Worm (Caenorhabditis elegans) whole organism, L3 larva: ENCODE measurements around the gene lido-14.

Experiments used
- ama-1 ChIP-seq: fragments of 150-350 bp; optimal IDR thresholded peaks from 2 replicates; lab custom pipeline; 2018
- ceh-16 ChIP-seq: sonication (generic microtip); optimal IDR thresholded peaks from 2 replicates; lab custom pipeline; 2017; ENCODE audit warnings: missing biosample characterization, missing genetic modification characterization
- ceh-82 ChIP-seq: fragments of 150-350 bp; optimal IDR thresholded peaks from 2 replicates; lab custom pipeline; 2014; ENCODE audit warnings: missing biosample characterization, missing genetic modification characterization
- fkh-10 ChIP-seq: sonication (generic microtip); optimal IDR thresholded peaks from 2 replicates; lab custom pipeline; 2017; ENCODE audit warnings: missing biosample characterization, missing genetic modification reagents, missing genetic modification characterization
- mdl-1 ChIP-seq: fragments of 150-350 bp; optimal IDR thresholded peaks from 2 replicates; lab custom pipeline; 2014; ENCODE audit warnings: missing biosample characterization, missing genetic modification characterization
- nhr-237 ChIP-seq: fragments of 150-350 bp; optimal IDR thresholded peaks from 2 replicates; lab custom pipeline; 2014; ENCODE audit warnings: missing biosample characterization, missing genetic modification characterization
- nhr-25 ChIP-seq: sonication (generic microtip); optimal IDR thresholded peaks from 2 replicates; lab custom pipeline; 2017; ENCODE audit warnings: missing biosample characterization, missing genetic modification characterization
- nhr-28 ChIP-seq: fragments of 150-350 bp; optimal IDR thresholded peaks from 2 replicates; lab custom pipeline; 2014; ENCODE audit warnings: missing biosample characterization, missing genetic modification characterization
- nhr-76 ChIP-seq: fragments of 150-350 bp; sonication (generic microtip); optimal IDR thresholded peaks from 5 replicates; lab custom pipeline; 2014; ENCODE audit warnings: missing biosample characterization, missing genetic modification characterization
- nhr-77 ChIP-seq: fragments of 150-350 bp; optimal IDR thresholded peaks from 2 replicates; lab custom pipeline; 2014; ENCODE audit warnings: missing biosample characterization, missing genetic modification characterization
- unc-62 ChIP-seq: fragments of 150-350 bp; sonication (generic microtip); optimal IDR thresholded peaks from 4 replicates; lab custom pipeline; 2014; ENCODE audit warnings: missing biosample characterization, missing genetic modification reagents, missing genetic modification characterization

DNA sequence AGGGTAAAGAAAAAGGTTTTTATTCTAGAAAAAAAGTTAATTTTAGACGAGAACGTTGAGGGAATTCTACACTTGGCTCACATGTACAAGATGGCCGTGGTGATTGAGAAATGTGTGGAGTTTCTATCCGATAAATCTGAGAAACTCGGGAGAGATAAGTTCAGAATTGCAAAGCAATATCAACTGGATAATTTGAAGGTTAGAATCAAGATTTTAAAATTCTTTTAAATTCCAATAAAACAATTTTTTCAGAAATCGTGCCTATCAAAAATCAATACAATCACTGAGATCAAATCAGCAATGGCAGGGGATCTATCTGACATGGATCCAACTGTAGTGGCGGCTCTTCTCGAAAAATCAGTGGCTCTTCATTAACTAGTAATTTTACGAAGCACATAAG lies 19.3 kb downstream of the lido-14 start, which contains the start of gene Y49F6C.2:
- TF ChIP-seq nhr-76 (no peak), fkh-10 (GFP tag; lab: Kevin White, UChicago) (no peak), nhr-77 (tag; lab: Kevin White, UChicago) (no peak), ceh-16 (no peak), ceh-82 (no peak), nhr-28 (no peak), ama-1 (no peak), nhr-237 (tag; lab: Kevin White, UChicago) (no peak), nhr-25 (tag; lab: Kevin White, UChicago) (no peak), mdl-1 (tag; lab: Kevin White, UChicago) (no peak), unc-62 (GFP tag; lab: Kevin White, UChicago) (no peak)
